Worm (Caenorhabditis elegans) whole organism, early embryonic: ENCODE measurements around the gene C53A5.11.

Experiments
- F13C5.2 ChIP-seq: sonication (generic microtip); optimal IDR thresholded peaks from 2 replicates; lab custom pipeline; 2017; ENCODE audit warnings: mild to moderate bottlenecking, missing genetic modification characterization, inconsistent platforms, missing compliant biosample characterization
- ama-1 ChIP-seq: fragments of 150-350 bp; optimal IDR thresholded peaks from 2 replicates; lab custom pipeline; 2014
- ceh-13 ChIP-seq: fragments of 200-800 bp; sonication (Bioruptor generic); optimal IDR thresholded peaks from 2 replicates; lab custom pipeline; 2018; ENCODE audit warnings: mild to moderate bottlenecking, missing genetic modification characterization, missing compliant biosample characterization
- ceh-36 ChIP-seq: sonication (generic microtip); optimal IDR thresholded peaks from 2 replicates; lab custom pipeline; 2016; ENCODE audit warnings: missing genetic modification characterization, inconsistent platforms, missing compliant biosample characterization
- ets-7 ChIP-seq: sonication (generic microtip); optimal IDR thresholded peaks from 2 replicates; lab custom pipeline; 2016; ENCODE audit warnings: missing genotype, missing genetic modification characterization, missing compliant biosample characterization
- flt-1 ChIP-seq: fragments of 200-800 bp; sonication (Bioruptor generic); IDR thresholded peaks from 2 replicates; pipeline ENCODE4 v1.3.6; 2022; ENCODE audit warnings: missing genetic modification characterization, missing compliant biosample characterization
- hmbx-1 ChIP-seq: sonication (generic microtip); optimal IDR thresholded peaks from 2 replicates; lab custom pipeline; 2016; ENCODE audit warnings: mild to moderate bottlenecking, missing genetic modification characterization, missing compliant biosample characterization
- hmg-4 ChIP-seq: fragments of 200-800 bp; sonication (Bioruptor generic); optimal IDR thresholded peaks from 2 replicates; lab custom pipeline; 2018; ENCODE audit warnings: mild to moderate bottlenecking, missing genetic modification characterization, missing compliant biosample characterization
- hnd-1 ChIP-seq: sonication (generic microtip); optimal IDR thresholded peaks from 2 replicates; lab custom pipeline; 2016; ENCODE audit warnings: missing genetic modification characterization, missing compliant biosample characterization
- scrt-1 ChIP-seq: fragments of 200-800 bp; sonication (Bioruptor generic); IDR thresholded peaks from 2 replicates; pipeline ENCODE4 v1.3.6; 2022; ENCODE audit warnings: missing genetic modification characterization, missing compliant biosample characterization
- sea-1 ChIP-seq: fragments of 200-800 bp; sonication (Bioruptor generic); conservative IDR thresholded peaks from 2 replicates; pipeline ENCODE4 v1.3.6; 2022; ENCODE audit warnings: missing genetic modification characterization, missing compliant biosample characterization
- tbx-11 ChIP-seq: fragments of 200-800 bp; sonication (Bioruptor generic); IDR thresholded peaks from 2 replicates; pipeline ENCODE4 v1.3.6; 2022; ENCODE audit warnings: missing genetic modification characterization, missing compliant biosample characterization
- tbx-37 ChIP-seq: fragments of 200-800 bp; sonication (Bioruptor generic); conservative IDR thresholded peaks from 2 replicates; pipeline ENCODE4 v1.3.6; 2022; ENCODE audit warnings: missing genetic modification reagents, missing genetic modification characterization, missing compliant biosample characterization
- tra-4 ChIP-seq: sonication (generic microtip); optimal IDR thresholded peaks from 2 replicates; lab custom pipeline; 2017; ENCODE audit warnings: missing genetic modification characterization, missing compliant biosample characterization

ce11 chrV:14519268-14519667 lies 43.4 kb upstream of the C53A5.11 start, which contains the start of gene R02D5.8:
- TF ChIP-seq ceh-36 (tag; lab: Kevin White, UChicago), result no peak
- no peak for TF ChIP-seq tbx-37 (GFP tag; lab: Robert Waterston, UW)
- no peak for TF ChIP-seq flt-1 (GFP tag; lab: Robert Waterston, UW)
- TF ChIP-seq tbx-11, result no peak
- no peak for TF ChIP-seq tra-4 (tag; lab: Kevin White, UChicago)
- TF ChIP-seq F13C5.2 (tag; lab: Kevin White, UChicago), result no peak
- no peak for TF ChIP-seq hmg-4
- TF ChIP-seq ama-1, result no peak
- no peak for TF ChIP-seq sea-1 (GFP tag; lab: Robert Waterston, UW)
- no peak for TF ChIP-seq ets-7 (tag; lab: Kevin White, UChicago)
- TF ChIP-seq hmbx-1 (tag; lab: Kevin White, UChicago), result no peak
- no peak for TF ChIP-seq ceh-13 (GFP tag; lab: Kevin White, UChicago)
- TF ChIP-seq hnd-1, result no peak
- no peak for TF ChIP-seq scrt-1 (GFP tag; lab: Robert Waterston, UW)
